Fruit fly (Drosophila melanogaster): ENCODE data around the gene sas.

The sas gene

dm6 chr3R:7129280-7130069 lies 33.1 kb upstream of the sas start, which contains the start of gene CG31248 (continued):
- 0 out of 2 replicates have a peak, but pooled peaks have one; percentile 18 for TF ChIP-seq E2f2 (GFP tag; IDR thresholded peaks at IDR 0.05)
- TF ChIP-seq mld (GFP tag; IDR thresholded peaks at IDR 0.05; ENCODE audit: partially characterized antibody): peak; percentile 69; the same call in 2 of the 3 replicates
- peak; percentile 83 for TF ChIP-seq grn (GFP tag; optimal IDR thresholded peaks at IDR 0.05)
- TF ChIP-seq knrl (GFP tag; IDR thresholded peaks at IDR 0.05; ENCODE audit: partially characterized antibody): peak; percentile 58
- TF ChIP-seq CG7963 (GFP tag; IDR thresholded peaks at IDR 0.05; ENCODE audit: partially characterized antibody): peak; percentile 63; the same call in 2 of the 3 replicates
- TF ChIP-seq ranshi (GFP tag; IDR thresholded peaks at IDR 0.05): no peak
- TF ChIP-seq sna (GFP tag; IDR thresholded peaks at IDR 0.05; ENCODE audit: partially characterized antibody): peak; percentile 33; the same call in 1 of the 2 replicates
- no peak for TF ChIP-seq CG2129 (GFP tag; IDR thresholded peaks at IDR 0.05; ENCODE audit: partially characterized antibody)
- no peak for TF ChIP-seq CG30431 (GFP tag; optimal IDR thresholded peaks at IDR 0.05)
- no peak for TF ChIP-seq shn (GFP tag; optimal IDR thresholded peaks at IDR 0.05)
- TF ChIP-seq chinmo (GFP tag; IDR thresholded peaks at IDR 0.05; ENCODE audit: partially characterized antibody): peak; percentile 52; the same call in 1 of the 4 replicates
- TF ChIP-seq vnd (GFP tag; IDR thresholded peaks at IDR 0.05; ENCODE audit: partially characterized antibody): peak; percentile 59; the same call in 1 of the 3 replicates
- peak; percentile 80 for TF ChIP-seq CG14860 (GFP tag; IDR thresholded peaks at IDR 0.05; ENCODE audit: partially characterized antibody)
- TF ChIP-seq CG10565 (GFP tag; optimal IDR thresholded peaks at IDR 0.05): no peak
- peak; percentile 89 for TF ChIP-seq CG34376 (GFP tag; optimal IDR thresholded peaks at IDR 0.05)
- peak; percentile 69 for TF ChIP-seq sd (tag; optimal IDR thresholded peaks at IDR 0.05)
- TF ChIP-seq CG8281 (tag; optimal IDR thresholded peaks at IDR 0.05): no peak
- 0 out of 3 replicates have a peak, but pooled peaks have one; percentile 9 for TF ChIP-seq CG17361 (GFP tag; IDR thresholded peaks at IDR 0.05)
- no peak for TF ChIP-seq hkb (optimal IDR thresholded peaks at IDR 0.05)
- TF ChIP-seq hkb (GFP tag; IDR thresholded peaks at IDR 0.05): peak; percentile 25; the same call in 1 of the 2 replicates
- peak; percentile 26 for TF ChIP-seq lab (GFP tag; optimal IDR thresholded peaks at IDR 0.05)
- no peak for TF ChIP-seq Rx (GFP tag; IDR thresholded peaks at IDR 0.05)
- TF ChIP-seq Side (GFP tag; optimal IDR thresholded peaks at IDR 0.05): peak; percentile 35
- TF ChIP-seq cwo (GFP tag; optimal IDR thresholded peaks at IDR 0.05): peak; percentile 95
- TF ChIP-seq BtbVII (GFP tag; optimal IDR thresholded peaks at IDR 0.05): peak; percentile 63
- TF ChIP-seq CTCF (GFP tag; optimal IDR thresholded peaks at IDR 0.05): peak; percentile 74
- peak; percentile 12 for TF ChIP-seq kni (GFP tag; optimal IDR thresholded peaks at IDR 0.05)
- TF ChIP-seq tna (GFP tag; IDR thresholded peaks at IDR 0.05; ENCODE audit: partially characterized antibody): peak; percentile 80
- TF ChIP-seq Fer1 (GFP tag; optimal IDR thresholded peaks at IDR 0.05): peak; percentile 68
- TF ChIP-seq p53 (GFP tag; optimal IDR thresholded peaks at IDR 0.05): no peak
- peak; percentile 10; the same call in 1 of the 2 replicates for TF ChIP-seq inv (GFP tag; IDR thresholded peaks at IDR 0.05; ENCODE audit: partially characterized antibody)
- TF ChIP-seq Opbp (GFP tag; IDR thresholded peaks at IDR 0.05; ENCODE audit: partially characterized antibody): peak; percentile 83

dm6 chr3R:7130827-7131226 lies 31.8 kb upstream of the sas start:
- TF ChIP-seq CG10654 (GFP tag; optimal IDR thresholded peaks at IDR 0.05) (no peak), CG14965 (GFP tag; optimal IDR thresholded peaks at IDR 0.05; ENCODE audit: borderline replicate concordance) (no peak), tll (GFP tag; optimal IDR thresholded peaks at IDR 0.05) (no peak), CG7556 (GFP tag; optimal IDR thresholded peaks at IDR 0.05) (no peak), CG8388 (GFP tag; optimal IDR thresholded peaks at IDR 0.05) (no peak), Eip74EF (GFP tag; optimal IDR thresholded peaks at IDR 0.05) (no peak), zfh2 (GFP tag; optimal IDR thresholded peaks at IDR 0.05) (no peak), HLH3B (GFP tag; IDR thresholded peaks at IDR 0.05) (0 out of 2 replicates have a peak, but pooled peaks have one; percentile 10), CG14860 (GFP tag; IDR thresholded peaks at IDR 0.05; ENCODE audit: partially characterized antibody) (peak; percentile 95), PHDP (tag; optimal IDR thresholded peaks at IDR 0.05) (no peak), dmrt11E (tag; optimal IDR thresholded peaks at IDR 0.05) (no peak), Taf1 (GFP tag; IDR thresholded peaks at IDR 0.05) (no peak), CG34376 (GFP tag; optimal IDR thresholded peaks at IDR 0.05) (no peak), Opbp (GFP tag; IDR thresholded peaks at IDR 0.05; ENCODE audit: partially characterized antibody) (peak; percentile 97), CG17612 (GFP tag; IDR thresholded peaks at IDR 0.05) (no peak), CG15073 (GFP tag; optimal IDR thresholded peaks at IDR 0.05) (no peak), Dbx (GFP tag; IDR thresholded peaks at IDR 0.05) (0 out of 3 replicates have a peak, but pooled peaks have one; percentile 32), Ssrp (tag; optimal IDR thresholded peaks at IDR 0.05) (no peak)

All from whole organism, embryonic.